Worm (Caenorhabditis elegans) whole organism, L1 larva: ENCODE results near the gene zhit-2.
A peak's percentile ranks its signal among the peaks of the same experiment; 100 is the strongest.

Experiments
- C16A3.4 ChIP-seq: fragments of 150-350 bp; optimal IDR thresholded peaks from 2 replicates; lab custom pipeline; 2014; ENCODE audit warnings: missing biosample characterization, missing genetic modification characterization
- Y116A8C.19 ChIP-seq: sonication (generic microtip); optimal IDR thresholded peaks from 2 replicates; lab custom pipeline; 2016; ENCODE audit warnings: missing compliant biosample characterization, missing genetic modification characterization, borderline replicate concordance
- aha-1 ChIP-seq: fragments of 150-350 bp; optimal IDR thresholded peaks from 2 replicates; lab custom pipeline; 2014; ENCODE audit warnings: missing biosample characterization, missing genetic modification characterization
- aly-2 ChIP-seq: fragments of 150-350 bp; optimal IDR thresholded peaks from 2 replicates; lab custom pipeline; 2014; ENCODE audit warnings: missing biosample characterization, missing genetic modification characterization
- ama-1 ChIP-seq: fragments of 150-350 bp; optimal IDR thresholded peaks from 2 replicates; lab custom pipeline; 2014
- ceh-63 ChIP-seq: fragments of 200-800 bp; sonication (Bioruptor generic); optimal IDR thresholded peaks from 2 replicates; lab custom pipeline; 2018; ENCODE audit warnings: mild to moderate bottlenecking, missing genetic modification characterization, missing compliant biosample characterization
- ceh-88 ChIP-seq: fragments of 200-800 bp; sonication (Bioruptor generic); IDR thresholded peaks from 2 replicates; pipeline ENCODE4 v1.3.6; 2022; ENCODE audit warnings: missing genetic modification characterization, missing compliant biosample characterization
- ceh-90 ChIP-seq: sonication (generic microtip); optimal IDR thresholded peaks from 2 replicates; lab custom pipeline; 2016; ENCODE audit warnings: missing genetic modification characterization, missing compliant biosample characterization
- ces-1 ChIP-seq: fragments of 150-350 bp; optimal IDR thresholded peaks from 2 replicates; lab custom pipeline; 2014; ENCODE audit warnings: missing biosample characterization, missing genetic modification reagents, missing genetic modification characterization
- dpl-1 ChIP-seq, 3 experiments: fragments of 150-350 bp in 2 of 3; sonication (generic microtip) in 1 of 3; optimal IDR thresholded peaks; 2 replicates each; lab custom pipeline; 2014 to 2017; ENCODE audit warnings: missing biosample characterization in 3 of 3, missing genetic modification characterization in 3 of 3, missing genetic modification reagents in 3 of 3
- dsc-1 ChIP-seq: sonication (generic microtip); optimal IDR thresholded peaks from 2 replicates; lab custom pipeline; 2016; ENCODE audit warnings: mild to moderate bottlenecking, missing genetic modification characterization, missing compliant biosample characterization
- efl-1 ChIP-seq, 4 experiments: fragments of 150-350 bp; optimal IDR thresholded peaks in 3 of 4; peaks in 1 of 4; 1 replicate in 1 of 4; 2 replicates in 3 of 4; lab custom pipeline; 2014; ENCODE audit warnings: missing biosample characterization in 2 of 4, missing genetic modification characterization in 2 of 4, missing genetic modification reagents in 2 of 4
- egl-13 ChIP-seq: sonication (generic microtip); optimal IDR thresholded peaks from 2 replicates; lab custom pipeline; 2016; ENCODE audit warnings: missing genotype, missing genetic modification reagents, missing genetic modification characterization, missing compliant biosample characterization
- elt-2 ChIP-seq: sonication (generic microtip); optimal IDR thresholded peaks from 2 replicates; lab custom pipeline; 2016; ENCODE audit warnings: missing genetic modification characterization, mild to moderate bottlenecking, inconsistent platforms, missing compliant biosample characterization, missing genetic modification reagents
- ets-5 ChIP-seq: fragments of 200-800 bp; sonication (Bioruptor generic); IDR thresholded peaks from 2 replicates; pipeline ENCODE4 v1.3.6; 2022; ENCODE audit warnings: missing genetic modification characterization, missing compliant biosample characterization
- fkh-10 ChIP-seq: sonication (generic microtip); optimal IDR thresholded peaks from 2 replicates; lab custom pipeline; 2017; ENCODE audit warnings: missing biosample characterization, missing genetic modification reagents, missing genetic modification characterization
- fkh-4 ChIP-seq: sonication (generic microtip); optimal IDR thresholded peaks from 2 replicates; lab custom pipeline; 2016; ENCODE audit warnings: missing compliant biosample characterization, missing genetic modification characterization, borderline replicate concordance
- fkh-8 ChIP-seq: sonication (generic microtip); optimal IDR thresholded peaks from 2 replicates; lab custom pipeline; 2016; ENCODE audit warnings: mild to moderate bottlenecking, missing genetic modification characterization, missing compliant biosample characterization
- fos-1 ChIP-seq: fragments of 150-350 bp; optimal IDR thresholded peaks from 2 replicates; lab custom pipeline; 2014; ENCODE audit warnings: missing biosample characterization, missing genetic modification characterization
- grh-1 ChIP-seq: fragments of 200-800 bp; sonication (Bioruptor generic); IDR thresholded peaks from 2 replicates; pipeline ENCODE4 v1.3.6; 2022; ENCODE audit warnings: missing genetic modification reagents, missing genetic modification characterization, missing compliant biosample characterization
- hlh-17 ChIP-seq: fragments of 200-800 bp; sonication (Bioruptor generic); optimal IDR thresholded peaks from 2 replicates; lab custom pipeline; 2018; ENCODE audit warnings: missing genetic modification characterization, mild to moderate bottlenecking, missing compliant biosample characterization, moderate library complexity, borderline replicate concordance
- hpl-2 ChIP-seq: fragments of 150-350 bp; optimal IDR thresholded peaks from 2 replicates; lab custom pipeline; 2014; ENCODE audit warnings: missing biosample characterization, missing genetic modification reagents, missing genetic modification characterization
- irx-1 ChIP-seq: sonication (generic microtip); optimal IDR thresholded peaks from 2 replicates; lab custom pipeline; 2016; ENCODE audit warnings: missing genetic modification characterization, missing compliant biosample characterization
- isw-1 ChIP-seq: fragments of 200-800 bp; sonication (Bioruptor generic); IDR thresholded peaks from 2 replicates; pipeline ENCODE4 v1.3.6; 2022; ENCODE audit warnings: missing genetic modification characterization, missing compliant biosample characterization
- jun-1 ChIP-seq: fragments of 150-350 bp; optimal IDR thresholded peaks from 2 replicates; lab custom pipeline; 2014; ENCODE audit warnings: missing biosample characterization, missing genetic modification reagents, missing genetic modification characterization
- lin-15B ChIP-seq: fragments of 150-350 bp; sonication (generic microtip); optimal IDR thresholded peaks from 3 replicates; lab custom pipeline; 2014; ENCODE audit warnings: missing biosample characterization, missing genetic modification characterization
- lin-35 ChIP-seq, 2 experiments: fragments of 150-350 bp; optimal IDR thresholded peaks; 2 replicates each; lab custom pipeline; 2014; ENCODE audit warnings: missing biosample characterization in 2 of 2, missing genetic modification characterization in 2 of 2, missing genetic modification reagents in 2 of 2
- lin-39 ChIP-seq: fragments of 150-350 bp; optimal IDR thresholded peaks from 2 replicates; lab custom pipeline; 2014; ENCODE audit warnings: missing biosample characterization, missing genetic modification reagents, missing genetic modification characterization
- lir-3 ChIP-seq: sonication (generic microtip); optimal IDR thresholded peaks from 2 replicates; lab custom pipeline; 2016; ENCODE audit warnings: mild to moderate bottlenecking, missing genetic modification characterization, moderate library complexity, missing compliant biosample characterization; ENCODE audit not compliant: poor library complexity
- mab-9 ChIP-seq: fragments of 200-800 bp; sonication (Bioruptor generic); IDR thresholded peaks from 2 replicates; pipeline ENCODE4 v1.3.6; 2022; ENCODE audit warnings: missing genetic modification reagents, missing genetic modification characterization, missing compliant biosample characterization
- mdl-1 ChIP-seq, 2 experiments: fragments of 150-350 bp; optimal IDR thresholded peaks; 2 replicates each; lab custom pipeline; 2014 to 2017; ENCODE audit warnings: missing biosample characterization in 2 of 2, missing genetic modification characterization in 2 of 2, inconsistent platforms in 1 of 2
- mef-2 ChIP-seq: fragments of 150-350 bp; optimal IDR thresholded peaks from 2 replicates; lab custom pipeline; 2014; ENCODE audit warnings: missing biosample characterization, missing genetic modification characterization
- nhr-11 ChIP-seq: fragments of 150-350 bp; optimal IDR thresholded peaks from 2 replicates; lab custom pipeline; 2014; ENCODE audit warnings: missing biosample characterization, missing genetic modification characterization
- nhr-20 ChIP-seq: sonication (generic microtip); optimal IDR thresholded peaks from 2 replicates; lab custom pipeline; 2016; ENCODE audit warnings: mild to moderate bottlenecking, missing genetic modification characterization, missing compliant biosample characterization
- nhr-237 ChIP-seq: fragments of 150-350 bp; optimal IDR thresholded peaks from 2 replicates; lab custom pipeline; 2014; ENCODE audit warnings: missing biosample characterization, missing genetic modification characterization
- nhr-28 ChIP-seq: fragments of 150-350 bp; optimal IDR thresholded peaks from 2 replicates; lab custom pipeline; 2014; ENCODE audit warnings: missing biosample characterization, missing genetic modification characterization
- nhr-47 ChIP-seq: sonication (generic microtip); optimal IDR thresholded peaks from 2 replicates; lab custom pipeline; 2016; ENCODE audit warnings: mild to moderate bottlenecking, missing genetic modification characterization, moderate library complexity, missing compliant biosample characterization
- nhr-71 ChIP-seq: sonication (generic microtip); optimal IDR thresholded peaks from 2 replicates; lab custom pipeline; 2016; ENCODE audit warnings: mild to moderate bottlenecking, missing genetic modification characterization, moderate library complexity, missing compliant biosample characterization
- nhr-77 ChIP-seq: fragments of 150-350 bp; optimal IDR thresholded peaks from 2 replicates; lab custom pipeline; 2014; ENCODE audit warnings: missing biosample characterization, missing genetic modification characterization
- pax-3 ChIP-seq: fragments of 200-800 bp; sonication (Bioruptor generic); optimal IDR thresholded peaks from 2 replicates; lab custom pipeline; 2018; ENCODE audit warnings: mild to moderate bottlenecking, missing genetic modification characterization, moderate library complexity, missing compliant biosample characterization
- rnt-1 ChIP-seq: sonication (generic microtip); optimal IDR thresholded peaks from 2 replicates; lab custom pipeline; 2016; ENCODE audit warnings: mild to moderate bottlenecking, missing genetic modification characterization, moderate library complexity, missing compliant biosample characterization
- skn-1 ChIP-seq: fragments of 150-350 bp; optimal IDR thresholded peaks from 2 replicates; lab custom pipeline; 2014; ENCODE audit warnings: missing biosample characterization, missing genetic modification characterization
- sptf-1 ChIP-seq: fragments of 150-350 bp; optimal IDR thresholded peaks from 2 replicates; lab custom pipeline; 2014; ENCODE audit warnings: missing biosample characterization, missing genetic modification characterization
- swsn-7 ChIP-seq: sonication (generic microtip); optimal IDR thresholded peaks from 2 replicates; lab custom pipeline; 2016; ENCODE audit warnings: missing genetic modification characterization, missing compliant biosample characterization
- tbx-2 ChIP-seq: sonication (generic microtip); optimal IDR thresholded peaks from 2 replicates; lab custom pipeline; 2016; ENCODE audit warnings: missing genetic modification characterization, missing compliant biosample characterization
- tlp-1 ChIP-seq: fragments of 150-350 bp; optimal IDR thresholded peaks from 2 replicates; lab custom pipeline; 2014; ENCODE audit warnings: missing biosample characterization, missing genetic modification characterization
- unc-62 ChIP-seq: fragments of 150-350 bp; optimal IDR thresholded peaks from 2 replicates; lab custom pipeline; 2014; ENCODE audit warnings: missing biosample characterization, missing genetic modification reagents, missing genetic modification characterization
- vab-15 ChIP-seq: sonication (generic microtip); optimal IDR thresholded peaks from 2 replicates; lab custom pipeline; 2017; ENCODE audit warnings: missing genotype, mild to moderate bottlenecking, missing genetic modification characterization, missing compliant biosample characterization
- zag-1 ChIP-seq: fragments of 150-350 bp; optimal IDR thresholded peaks from 2 replicates; lab custom pipeline; 2014; ENCODE audit warnings: missing biosample characterization, missing genetic modification characterization
- zip-4 ChIP-seq: fragments of 200-800 bp; sonication (Bioruptor generic); optimal IDR thresholded peaks from 2 replicates; lab custom pipeline; 2018; ENCODE audit warnings: mild to moderate bottlenecking, missing genetic modification characterization, moderate library complexity, missing compliant biosample characterization
- ztf-11 ChIP-seq, 2 experiments: sonication (generic microtip); optimal IDR thresholded peaks; 2 replicates each; lab custom pipeline; 2016 to 2017; ENCODE audit warnings: missing genetic modification characterization in 2 of 2, missing biosample characterization in 1 of 2, missing compliant biosample characterization in 1 of 2
- ztf-4 ChIP-seq: fragments of 150-350 bp; optimal IDR thresholded peaks from 2 replicates; lab custom pipeline; 2014; ENCODE audit warnings: missing biosample characterization, missing genetic modification characterization

zhit-2 gene

ce11 chrIII:4223668-4224127 lies 20.5 kb downstream of the zhit-2 start:
- no peak for TF ChIP-seq vab-15 (tag; lab: Kevin White, UChicago)
- TF ChIP-seq nhr-71, result peak; percentile 96
- peak; percentile 83 for TF ChIP-seq fkh-10 (GFP tag; lab: Kevin White, UChicago)
- TF ChIP-seq nhr-237, result peak; percentile 69
- peak; percentile 73 for TF ChIP-seq skn-1 (tag; lab: Kevin White, UChicago)
- TF ChIP-seq ztf-11 (tag; optimal IDR thresholded peaks at IDR 0.05; lab: Kevin White, UChicago), result no peak
- peak; percentile 87 for TF ChIP-seq tbx-2 (tag; lab: Kevin White, UChicago)
- peak; percentile 65 for TF ChIP-seq elt-2 (tag; lab: Kevin White, UChicago)
- no peak for TF ChIP-seq ama-1
- TF ChIP-seq tlp-1 (tag; lab: Kevin White, UChicago), result no peak
- peak; percentile 87 for TF ChIP-seq nhr-77
- TF ChIP-seq hpl-2 (GFP tag; lab: Kevin White, UChicago), result no peak
- TF ChIP-seq rnt-1, result peak; percentile 79
- TF ChIP-seq sptf-1, result no peak
- TF ChIP-seq ets-5 (GFP tag; lab: Robert Waterston, UW), result no peak
- no peak for TF ChIP-seq ces-1 (GFP tag; lab: Kevin White, UChicago)
- peak; percentile 45 for TF ChIP-seq lir-3 (tag; lab: Kevin White, UChicago)
- TF ChIP-seq dsc-1 (tag; lab: Kevin White, UChicago), result peak; percentile 95
- TF ChIP-seq zip-4, result no peak
- peak; percentile 73 to 77 for TF ChIP-seq lin-35 (GFP tag; optimal IDR thresholded peaks at IDR 0.05; lab: Kevin White, UChicago)
- peak; percentile 45 to 54 (median 49) for TF ChIP-seq dpl-1 (GFP tag; optimal IDR thresholded peaks at IDR 0.05; lab: Kevin White, UChicago)
- no peak for TF ChIP-seq ceh-90
- TF ChIP-seq irx-1, result peak; percentile 78
- peak; percentile 86 for TF ChIP-seq nhr-47
- peak; percentile 73 to 76 for TF ChIP-seq efl-1 (optimal IDR thresholded peaks at IDR 0.05; lab: Kevin White, UChicago)
- TF ChIP-seq efl-1 (GFP tag; optimal IDR thresholded peaks at IDR 0.05 in 1 of 2; lab: Kevin White, UChicago), result peak; percentile 25 to 93
- no peak for TF ChIP-seq grh-1
- no peak for TF ChIP-seq hlh-17
- TF ChIP-seq aly-2 (tag; lab: Kevin White, UChicago), result no peak
- TF ChIP-seq mab-9 (GFP tag; lab: Robert Waterston, UW), result no peak
- peak; percentile 72 for TF ChIP-seq mef-2 (tag; lab: Kevin White, UChicago)
- peak; percentile 32 for TF ChIP-seq unc-62 (GFP tag; lab: Kevin White, UChicago)
- peak; percentile 86 for TF ChIP-seq fos-1 (tag; lab: Kevin White, UChicago)
- peak; percentile 88 for TF ChIP-seq swsn-7 (tag; lab: Kevin White, UChicago)
- TF ChIP-seq ceh-88, result peak; percentile 50; the same call in 1 of the 2 replicates
- TF ChIP-seq fkh-8, result peak; percentile 95
- peak; percentile 38 for TF ChIP-seq lin-39 (tag; lab: Kevin White, UChicago)
- TF ChIP-seq jun-1 (tag; lab: Kevin White, UChicago), result peak; percentile 91
- TF ChIP-seq isw-1 (GFP tag; lab: Robert Waterston, UW), result peak; percentile 66
- TF ChIP-seq mdl-1 (tag; optimal IDR thresholded peaks at IDR 0.05; lab: Kevin White, UChicago), result peak in 1 of 2 experiments; percentile 89
- no peak for TF ChIP-seq Y116A8C.19 (tag; lab: Kevin White, UChicago)
- peak; percentile 75 for TF ChIP-seq nhr-11 (tag; lab: Kevin White, UChicago)
- TF ChIP-seq egl-13 (tag; lab: Kevin White, UChicago), result peak; percentile 89
- peak; percentile 61 for TF ChIP-seq ztf-4
- peak; percentile 61 for TF ChIP-seq pax-3
- peak; percentile 79 for TF ChIP-seq C16A3.4 (tag; lab: Kevin White, UChicago)
- peak; percentile 69 for TF ChIP-seq fkh-4
- TF ChIP-seq aha-1 (tag; lab: Kevin White, UChicago), result no peak
- no peak for TF ChIP-seq ceh-63 (GFP tag; lab: Kevin White, UChicago)
- no peak for TF ChIP-seq nhr-28
- TF ChIP-seq lin-15B, result peak; percentile 39
- TF ChIP-seq nhr-20, result peak; percentile 90
- TF ChIP-seq zag-1, result peak; percentile 41
